Worm (Caenorhabditis elegans): ENCODE measurements around the gene C31H1.1.

The C31H1.1 gene

ce11 chrIV:5755922-5756321, 41.3 kb upstream of the C31H1.1 start (continued):
- TF ChIP-seq mdl-1 (tag; optimal IDR thresholded peaks at IDR 0.05) (peak; percentile 8 to 55), spr-1 (tag; optimal IDR thresholded peaks at IDR 0.05) (no peak), nhr-48 (tag; optimal IDR thresholded peaks at IDR 0.05) (peak; percentile 82), cey-2 (tag; optimal IDR thresholded peaks at IDR 0.05; ENCODE audit: borderline replicate concordance, insufficient read depth) (no peak), ceh-62 (tag; optimal IDR thresholded peaks at IDR 0.05) (no peak), lin-29 (GFP tag; IDR thresholded peaks at IDR 0.05) (no peak), unc-39 (tag; optimal IDR thresholded peaks at IDR 0.05) (no peak), ces-1 (GFP tag; optimal IDR thresholded peaks at IDR 0.05) (no peak), tra-1 (GFP tag; IDR thresholded peaks at IDR 0.05) (peak; percentile 57; the same call in 1 of the 2 replicates), arid-1 (GFP tag; conservative IDR thresholded peaks at IDR 0.05) (no peak), zip-2 (tag; optimal IDR thresholded peaks at IDR 0.05) (no peak)

ce11 chrIV:5757762-5758161, 39.5 kb upstream of the C31H1.1 start, which contains the start of gene nhr-46:
Gene nhr-46, minus strand, starts transcription at chrIV:5757862.
- TF ChIP-seq egl-43 (GFP tag; IDR thresholded peaks at IDR 0.05) (no peak), T20F7.1 (GFP tag; optimal IDR thresholded peaks at IDR 0.05) (no peak), T26A8.4 (GFP tag; IDR thresholded peaks at IDR 0.05) (no peak), lin-1 (GFP tag; IDR thresholded peaks at IDR 0.05) (no peak)

- TF ChIP-seq ceh-20 (GFP tag; IDR thresholded peaks at IDR 0.05) (no peak), zip-11 (GFP tag; IDR thresholded peaks at IDR 0.05) (no peak), lin-15B (tag; optimal IDR thresholded peaks at IDR 0.05) (no peak), ztf-11 (tag; optimal IDR thresholded peaks at IDR 0.05) (no peak), F26F4.8 (GFP tag; conservative IDR thresholded peaks at IDR 0.05) (no peak), dmd-8 (GFP tag; IDR thresholded peaks at IDR 0.05) (no peak), duxl-1 (tag; optimal IDR thresholded peaks at IDR 0.05; ENCODE audit: poor library complexity) (no peak)
These were observed 38.6 kb upstream of the C31H1.1 start for ce11 chrIV:5758695-5759094.

- TF ChIP-seq T20F7.1 (GFP tag; optimal IDR thresholded peaks at IDR 0.05) (no peak), aha-1 (tag) (peak; percentile 92)
These were observed 36.6 kb upstream of the C31H1.1 start for ce11 chrIV:5760656-5761055.

ce11 chrIV:5761211-5761907, 35.9 kb upstream of the C31H1.1 start:
- TF ChIP-seq lin-1 (GFP tag; IDR thresholded peaks at IDR 0.05) (no peak), unc-62 (GFP tag; optimal IDR thresholded peaks at IDR 0.05 in 1 of 2) (peak in 1 of 2 experiments; percentile 90), unc-62 (tag; optimal IDR thresholded peaks at IDR 0.05) (no peak), nhr-111 (GFP tag; optimal IDR thresholded peaks at IDR 0.05) (no peak), aha-1 (tag) (peak; percentile 98)

- TF ChIP-seq nhr-28 (tag; optimal IDR thresholded peaks at IDR 0.05) (peak; percentile 91), ZK546.5 (tag; optimal IDR thresholded peaks at IDR 0.05) (no peak), lim-7 (GFP tag; IDR thresholded peaks at IDR 0.05) (no peak), lin-15B (tag; optimal IDR thresholded peaks at IDR 0.05) (no peak), nhr-237 (tag; optimal IDR thresholded peaks at IDR 0.05) (no peak), pqm-1 (tag; optimal IDR thresholded peaks at IDR 0.05) (peak; percentile 4), mxl-2 (GFP tag; conservative IDR thresholded peaks at IDR 0.05) (peak; percentile 71; the same call in 1 of the 2 replicates), mes-2 (tag; optimal IDR thresholded peaks at IDR 0.05; ENCODE audit: poor library complexity, severe bottlenecking) (no peak), egl-43 (GFP tag; IDR thresholded peaks at IDR 0.05) (no peak), T20F7.1 (GFP tag; optimal IDR thresholded peaks at IDR 0.05) (no peak), rbr-2 (tag; optimal IDR thresholded peaks at IDR 0.05) (no peak), pha-4 (GFP tag; IDR thresholded peaks at IDR 0.05) (no peak), pha-4 (tag; optimal IDR thresholded peaks at IDR 0.05) (no peak), F49E8.2 (tag; optimal IDR thresholded peaks at IDR 0.05; ENCODE audit: borderline replicate concordance) (no peak), duxl-1 (tag; optimal IDR thresholded peaks at IDR 0.05; ENCODE audit: poor library complexity) (no peak), mdt-29 (GFP tag; IDR thresholded peaks at IDR 0.05) (no peak), set-16 (GFP tag; IDR thresholded peaks at IDR 0.05) (no peak), ama-1 (optimal IDR thresholded peaks at IDR 0.05) (no peak), unc-62 (GFP tag; optimal IDR thresholded peaks at IDR 0.05 in 1 of 2) (peak in 1 of 2 experiments; percentile 34), unc-62 (tag; optimal IDR thresholded peaks at IDR 0.05) (no peak), dve-1 (tag; optimal IDR thresholded peaks at IDR 0.05; ENCODE audit: insufficient read depth) (peak; percentile 72)
These were observed 34.5 kb upstream of the C31H1.1 start for ce11 chrIV:5762770-5763169.

Measured in whole organism, L4 larva.